Worm (Caenorhabditis elegans): ENCODE results near the gene F43G6.10.

- TF ChIP-seq him-1 (tag; optimal IDR thresholded peaks at IDR 0.05) (no peak), W03F9.2 (tag; optimal IDR thresholded peaks at IDR 0.05) (no peak), dao-5 (tag; optimal IDR thresholded peaks at IDR 0.05) (no peak)
These were observed 1.3 kb downstream of the F43G6.10 start, which contains the start of gene F43G6.7 for ce11 chrII:11810436-11810835.
